Worm (Caenorhabditis elegans) whole organism, L2 larva: Measurements from ENCODE around the gene F22B7.1.

Experiments
- C34F6.9 ChIP-seq: fragments of 150-350 bp; optimal IDR thresholded peaks from 2 replicates; lab custom pipeline; 2014; ENCODE audit warnings: missing biosample characterization, missing genetic modification characterization
- F13H6.1 ChIP-seq: sonication (generic microtip); optimal IDR thresholded peaks from 2 replicates; lab custom pipeline; 2016; ENCODE audit warnings: missing genetic modification characterization, missing compliant biosample characterization
- R02D3.7 ChIP-seq: fragments of 150-350 bp; optimal IDR thresholded peaks from 2 replicates; lab custom pipeline; 2014; ENCODE audit warnings: missing biosample characterization, missing genetic modification characterization
- Y55F3AM.14 ChIP-seq: fragments of 200-800 bp; sonication (Bioruptor generic); optimal IDR thresholded peaks from 2 replicates; lab custom pipeline; 2018; ENCODE audit warnings: mild to moderate bottlenecking, missing genetic modification characterization, missing compliant biosample characterization
- ZK546.5 ChIP-seq: sonication (generic microtip); optimal IDR thresholded peaks from 2 replicates; lab custom pipeline; 2017; ENCODE audit warnings: missing biosample characterization, missing genetic modification characterization
- alr-1 ChIP-seq: fragments of 150-350 bp; optimal IDR thresholded peaks from 2 replicates; lab custom pipeline; 2014; ENCODE audit warnings: missing biosample characterization, missing genetic modification characterization
- aly-2 ChIP-seq: fragments of 150-350 bp; optimal IDR thresholded peaks from 2 replicates; lab custom pipeline; 2014; ENCODE audit warnings: missing biosample characterization, missing genetic modification characterization
- ama-1 ChIP-seq: fragments of 150-350 bp; optimal IDR thresholded peaks from 2 replicates; lab custom pipeline; 2018; ENCODE audit warnings: inconsistent platforms
- blmp-1 ChIP-seq: sonication (generic microtip); optimal IDR thresholded peaks from 2 replicates; lab custom pipeline; 2017; ENCODE audit warnings: missing genetic modification characterization, mild to moderate bottlenecking, missing compliant biosample characterization, antibody characterized with exemption, moderate library complexity; ENCODE audit not compliant: insufficient read depth
- ceh-16 ChIP-seq: fragments of 150-350 bp; optimal IDR thresholded peaks from 2 replicates; lab custom pipeline; 2014; ENCODE audit warnings: missing biosample characterization, missing genetic modification characterization
- ceh-82 ChIP-seq: fragments of 150-350 bp; optimal IDR thresholded peaks from 2 replicates; lab custom pipeline; 2014; ENCODE audit warnings: missing biosample characterization, missing genetic modification characterization
- crh-2 ChIP-seq: sonication (generic microtip); optimal IDR thresholded peaks from 2 replicates; lab custom pipeline; 2017; ENCODE audit warnings: missing biosample characterization, missing genetic modification characterization
- dmd-4 ChIP-seq: sonication (generic microtip); optimal IDR thresholded peaks from 2 replicates; lab custom pipeline; 2017; ENCODE audit warnings: missing biosample characterization, missing genetic modification characterization
- egl-27 ChIP-seq: sonication (generic microtip); optimal IDR thresholded peaks from 3 replicates; lab custom pipeline; 2017; ENCODE audit warnings: missing biosample characterization, missing genetic modification reagents, missing genetic modification characterization
- elt-1 ChIP-seq: fragments of 150-350 bp; optimal IDR thresholded peaks from 2 replicates; lab custom pipeline; 2014; ENCODE audit warnings: missing biosample characterization, missing genetic modification characterization
- elt-3 ChIP-seq: sonication (generic microtip); optimal IDR thresholded peaks from 2 replicates; lab custom pipeline; 2017; ENCODE audit warnings: missing biosample characterization, missing genetic modification characterization
- fos-1 ChIP-seq: fragments of 150-350 bp; optimal IDR thresholded peaks from 2 replicates; lab custom pipeline; 2014; ENCODE audit warnings: missing biosample characterization, missing genetic modification characterization
- gmeb-1 ChIP-seq: fragments of 150-350 bp; optimal IDR thresholded peaks from 2 replicates; lab custom pipeline; 2014; ENCODE audit warnings: missing biosample characterization, missing genetic modification characterization
- lin-11 ChIP-seq: fragments of 150-350 bp; sonication (generic microtip); optimal IDR thresholded peaks from 2 replicates; lab custom pipeline; 2014; ENCODE audit warnings: missing biosample characterization, missing genetic modification characterization, inconsistent platforms, mixed read lengths
- lin-13 ChIP-seq: fragments of 150-350 bp; optimal IDR thresholded peaks from 2 replicates; lab custom pipeline; 2014; ENCODE audit warnings: missing biosample characterization, missing genetic modification reagents, missing genetic modification characterization
- lin-39 ChIP-seq: fragments of 150-350 bp; optimal IDR thresholded peaks from 2 replicates; lab custom pipeline; 2014; ENCODE audit warnings: missing biosample characterization, missing genetic modification reagents, missing genetic modification characterization
- lsy-2 ChIP-seq, 2 experiments: fragments of 150-350 bp in 1 of 2; sonication (generic microtip) in 1 of 2; optimal IDR thresholded peaks; 2 replicates each; lab custom pipeline; 2014 to 2017; ENCODE audit warnings: missing biosample characterization in 2 of 2, missing genetic modification characterization in 2 of 2
- mab-5 ChIP-seq: fragments of 150-350 bp; optimal IDR thresholded peaks from 2 replicates; lab custom pipeline; 2014; ENCODE audit warnings: missing biosample characterization, missing genetic modification characterization
- mbf-1 ChIP-seq: sonication (generic microtip); optimal IDR thresholded peaks from 2 replicates; lab custom pipeline; 2017; ENCODE audit warnings: missing biosample characterization, missing genetic modification characterization
- mdl-1 ChIP-seq, 2 experiments: fragments of 150-350 bp in 1 of 2; sonication (generic microtip) in 1 of 2; optimal IDR thresholded peaks; 2 replicates each; lab custom pipeline; 2017; ENCODE audit warnings: missing biosample characterization in 2 of 2, missing genetic modification characterization in 2 of 2
- nhr-10 ChIP-seq: sonication (generic microtip); optimal IDR thresholded peaks from 2 replicates; lab custom pipeline; 2017; ENCODE audit warnings: missing biosample characterization, missing genetic modification characterization
- nhr-11 ChIP-seq: fragments of 150-350 bp; optimal IDR thresholded peaks from 2 replicates; lab custom pipeline; 2014; ENCODE audit warnings: missing biosample characterization, missing genetic modification characterization
- nhr-12 ChIP-seq: fragments of 150-350 bp; optimal IDR thresholded peaks from 2 replicates; lab custom pipeline; 2014; ENCODE audit warnings: missing biosample characterization, missing genetic modification characterization
- nhr-129 ChIP-seq: fragments of 150-350 bp; optimal IDR thresholded peaks from 2 replicates; lab custom pipeline; 2014; ENCODE audit warnings: missing biosample characterization, missing genetic modification characterization
- nhr-21 ChIP-seq: fragments of 150-350 bp; optimal IDR thresholded peaks from 2 replicates; lab custom pipeline; 2014; ENCODE audit warnings: missing biosample characterization, missing genetic modification characterization
- nhr-23 ChIP-seq: fragments of 150-350 bp; optimal IDR thresholded peaks from 2 replicates; lab custom pipeline; 2014; ENCODE audit warnings: missing biosample characterization, missing genetic modification reagents, missing genetic modification characterization
- nhr-237 ChIP-seq: fragments of 150-350 bp; optimal IDR thresholded peaks from 2 replicates; lab custom pipeline; 2014; ENCODE audit warnings: missing biosample characterization, missing genetic modification characterization
- nhr-25 ChIP-seq: fragments of 150-350 bp; sonication (generic microtip); optimal IDR thresholded peaks from 3 replicates; lab custom pipeline; 2014; ENCODE audit warnings: missing biosample characterization, missing genetic modification characterization
- nhr-6 ChIP-seq: fragments of 150-350 bp; optimal IDR thresholded peaks from 2 replicates; lab custom pipeline; 2014; ENCODE audit warnings: missing biosample characterization, missing genetic modification characterization
- nhr-77 ChIP-seq: fragments of 150-350 bp; optimal IDR thresholded peaks from 2 replicates; lab custom pipeline; 2014; ENCODE audit warnings: missing biosample characterization, missing genetic modification characterization
- peb-1 ChIP-seq: fragments of 150-350 bp; optimal IDR thresholded peaks from 2 replicates; lab custom pipeline; 2014; ENCODE audit warnings: missing biosample characterization, missing genetic modification characterization
- sem-4 ChIP-seq: fragments of 150-350 bp; optimal IDR thresholded peaks from 2 replicates; lab custom pipeline; 2014; ENCODE audit warnings: missing biosample characterization, missing genetic modification reagents, missing genetic modification characterization
- skn-1 ChIP-seq: sonication (generic microtip); optimal IDR thresholded peaks from 2 replicates; lab custom pipeline; 2017; ENCODE audit warnings: missing biosample characterization, missing genetic modification characterization
- sma-3 ChIP-seq: sonication (generic microtip); optimal IDR thresholded peaks from 2 replicates; lab custom pipeline; 2016; ENCODE audit warnings: missing genetic modification reagents, missing genetic modification characterization, missing compliant biosample characterization
- sma-9 ChIP-seq, 2 experiments: fragments of 150-350 bp in 1 of 2; sonication (generic microtip) in 1 of 2; optimal IDR thresholded peaks; 2 replicates each; lab custom pipeline; 2014 to 2016; ENCODE audit warnings: missing genetic modification characterization in 2 of 2, mild to moderate bottlenecking in 1 of 2, missing biosample characterization in 1 of 2, missing compliant biosample characterization in 1 of 2, missing genetic modification reagents in 1 of 2, moderate library complexity in 1 of 2
- snpc-4 ChIP-seq: fragments of 150-350 bp; optimal IDR thresholded peaks from 2 replicates; lab custom pipeline; 2014; ENCODE audit warnings: missing biosample characterization, missing genetic modification characterization
- unc-39 ChIP-seq: fragments of 150-350 bp; optimal IDR thresholded peaks from 2 replicates; lab custom pipeline; 2014; ENCODE audit warnings: missing biosample characterization, missing genetic modification characterization
- unc-55 ChIP-seq: fragments of 150-350 bp; sonication (generic microtip); optimal IDR thresholded peaks from 3 replicates; lab custom pipeline; 2014; ENCODE audit warnings: missing biosample characterization, missing genetic modification reagents, missing genetic modification characterization
- unc-62 ChIP-seq: fragments of 150-350 bp; optimal IDR thresholded peaks from 2 replicates; lab custom pipeline; 2014; ENCODE audit warnings: missing biosample characterization, missing genetic modification reagents, missing genetic modification characterization
- zag-1 ChIP-seq: fragments of 150-350 bp; optimal IDR thresholded peaks from 2 replicates; lab custom pipeline; 2014; ENCODE audit warnings: missing biosample characterization, missing genetic modification characterization
- ztf-1 ChIP-seq: fragments of 200-800 bp; sonication (Bioruptor generic); conservative IDR thresholded peaks from 2 replicates; pipeline ENCODE4 v1.3.6; 2022; ENCODE audit warnings: missing genetic modification characterization, missing compliant biosample characterization
- ztf-11 ChIP-seq: sonication (generic microtip); optimal IDR thresholded peaks from 2 replicates; lab custom pipeline; 2017; ENCODE audit warnings: missing biosample characterization, missing genetic modification characterization
- ztf-4 ChIP-seq: fragments of 150-350 bp; optimal IDR thresholded peaks from 2 replicates; lab custom pipeline; 2014; ENCODE audit warnings: missing biosample characterization, missing genetic modification characterization

Gene F22B7.1

DNA sequence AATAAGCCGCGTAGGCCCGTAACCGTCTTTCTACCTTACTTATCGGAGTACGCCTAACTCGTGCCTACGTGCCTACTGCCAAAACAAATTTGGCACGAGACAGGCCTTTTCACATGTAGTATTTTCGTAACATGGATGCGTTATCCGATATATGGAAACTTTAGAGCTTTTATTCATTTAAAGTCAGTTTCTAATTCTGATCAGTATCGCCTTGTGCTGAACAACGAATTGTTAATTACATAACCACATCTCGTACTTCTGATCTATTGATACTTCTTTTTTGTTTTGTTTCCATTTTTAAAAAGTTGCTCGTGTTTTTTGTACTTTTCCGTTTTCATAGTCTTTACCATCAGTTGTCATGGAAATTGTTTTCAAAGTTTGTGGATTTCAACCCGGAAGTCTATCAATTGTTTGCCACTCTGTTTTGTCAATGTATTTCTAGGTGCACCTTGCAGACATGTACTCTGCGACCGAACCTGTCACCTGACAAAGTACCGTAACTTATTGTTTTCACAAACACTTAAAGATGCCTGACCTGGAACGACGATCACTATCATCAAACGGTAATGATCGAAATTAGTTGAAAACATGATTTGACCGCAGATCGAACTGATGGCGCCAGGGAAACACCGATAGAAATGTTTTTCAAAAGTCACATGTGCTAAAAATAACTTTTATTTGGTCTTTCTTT lies 7.3 kb upstream of the F22B7.1 start:
- TF ChIP-seq zag-1 (tag; lab: Kevin White, UChicago), result no peak
- no peak for TF ChIP-seq nhr-25 (tag; lab: Kevin White, UChicago)
- no peak for TF ChIP-seq nhr-237 (tag; lab: Kevin White, UChicago)
- no peak for TF ChIP-seq mdl-1 (tag; optimal IDR thresholded peaks at IDR 0.05; lab: Kevin White, UChicago)
- no peak for TF ChIP-seq ZK546.5
- TF ChIP-seq crh-2 (tag; lab: Kevin White, UChicago), result no peak
- no peak for TF ChIP-seq sma-3 (GFP tag; lab: Kevin White, UChicago)
- TF ChIP-seq nhr-11 (tag; lab: Kevin White, UChicago), result no peak
- no peak for TF ChIP-seq nhr-77 (tag; lab: Kevin White, UChicago)
- no peak for TF ChIP-seq sma-9 (GFP tag; optimal IDR thresholded peaks at IDR 0.05; lab: Kevin White, UChicago)
- no peak for TF ChIP-seq sma-9 (tag; optimal IDR thresholded peaks at IDR 0.05; lab: Kevin White, UChicago)
- no peak for TF ChIP-seq ztf-1 (GFP tag; lab: Robert Waterston, UW)
- no peak for TF ChIP-seq nhr-12 (tag; lab: Kevin White, UChicago)
- TF ChIP-seq ztf-11, result no peak

ce11 chrIII:8658367-8658761 lies 6.8 kb upstream of the F22B7.1 start:
- TF ChIP-seq lin-11 (tag; lab: Kevin White, UChicago), result peak; percentile 53
- TF ChIP-seq nhr-21 (tag; lab: Kevin White, UChicago), result peak; percentile 97
- TF ChIP-seq nhr-11 (tag; lab: Kevin White, UChicago), result no peak
- peak; percentile 59 for TF ChIP-seq unc-62 (GFP tag; lab: Kevin White, UChicago)
- TF ChIP-seq ceh-82 (tag; lab: Kevin White, UChicago), result no peak
- peak; percentile 83 for TF ChIP-seq fos-1
- TF ChIP-seq mbf-1 (tag; lab: Kevin White, UChicago), result no peak
- TF ChIP-seq unc-39 (tag; lab: Kevin White, UChicago), result no peak
- peak; percentile 98 for TF ChIP-seq F13H6.1 (tag; lab: Kevin White, UChicago)
- peak; percentile 92 for TF ChIP-seq sem-4
- TF ChIP-seq nhr-10, result no peak
- peak; percentile 94 for TF ChIP-seq Y55F3AM.14
- peak; percentile 97 for TF ChIP-seq nhr-129 (tag; lab: Kevin White, UChicago)
- no peak for TF ChIP-seq ztf-1 (GFP tag; lab: Robert Waterston, UW)
- no peak for TF ChIP-seq elt-1 (tag; lab: Kevin White, UChicago)
- TF ChIP-seq mdl-1 (tag; optimal IDR thresholded peaks at IDR 0.05; lab: Kevin White, UChicago), result peak in 1 of 2 experiments; percentile 84
- no peak for TF ChIP-seq nhr-23
- peak; percentile 99 for TF ChIP-seq crh-2 (tag; lab: Kevin White, UChicago)
- TF ChIP-seq alr-1 (tag; lab: Kevin White, UChicago), result no peak
- peak; percentile 54 for TF ChIP-seq zag-1 (tag; lab: Kevin White, UChicago)
- peak; percentile 95 for TF ChIP-seq sma-9 (GFP tag; optimal IDR thresholded peaks at IDR 0.05; lab: Kevin White, UChicago)
- TF ChIP-seq sma-9 (tag; optimal IDR thresholded peaks at IDR 0.05; lab: Kevin White, UChicago), result no peak
- TF ChIP-seq mab-5 (tag; lab: Kevin White, UChicago), result peak; percentile 53
- TF ChIP-seq nhr-12 (tag; lab: Kevin White, UChicago), result no peak
- TF ChIP-seq skn-1 (tag; lab: Kevin White, UChicago), result no peak
- TF ChIP-seq R02D3.7 (tag; lab: Kevin White, UChicago), result no peak
- no peak for TF ChIP-seq aly-2 (tag; lab: Kevin White, UChicago)
- TF ChIP-seq nhr-77 (tag; lab: Kevin White, UChicago), result no peak
- TF ChIP-seq dmd-4 (tag; lab: Kevin White, UChicago), result no peak
- peak; percentile 67 for TF ChIP-seq ama-1
- peak; percentile 53 for TF ChIP-seq egl-27
- TF ChIP-seq ztf-4 (tag; lab: Kevin White, UChicago), result peak; percentile 93
- TF ChIP-seq nhr-6, result peak; percentile 93
- peak; percentile 31 for TF ChIP-seq snpc-4 (tag; lab: Kevin White, UChicago)
- no peak for TF ChIP-seq ceh-16
- peak; percentile 97 for TF ChIP-seq sma-3 (GFP tag; lab: Kevin White, UChicago)
- TF ChIP-seq nhr-25 (tag; lab: Kevin White, UChicago), result peak; percentile 97
- TF ChIP-seq elt-3, result no peak
- peak; percentile 79 for TF ChIP-seq lin-13 (GFP tag; lab: Kevin White, UChicago)
- no peak for TF ChIP-seq lin-39 (tag; lab: Kevin White, UChicago)
- TF ChIP-seq ztf-11, result no peak
- TF ChIP-seq nhr-237 (tag; lab: Kevin White, UChicago), result no peak
- TF ChIP-seq unc-55 (GFP tag; lab: Kevin White, UChicago), result peak; percentile 95
- peak; percentile 96 for TF ChIP-seq C34F6.9 (tag; lab: Kevin White, UChicago)
- no peak for TF ChIP-seq peb-1
- TF ChIP-seq lsy-2 (tag; optimal IDR thresholded peaks at IDR 0.05; lab: Kevin White, UChicago), result peak; percentile 28 to 91
- peak; percentile 82 for TF ChIP-seq gmeb-1
- TF ChIP-seq blmp-1 (tag; lab: Kevin White, UChicago), result peak; percentile 45
- no peak for TF ChIP-seq ZK546.5
